Worm (Caenorhabditis elegans): Measurements from ENCODE around the gene F07C6.2.

The F07C6.2 gene

ce11 chrIV:12792494-12792893 lies 1.5 kb downstream of the F07C6.2 start, which contains the start of gene F07C6.6:
Gene F07C6.6, plus strand, starts transcription at chrIV:12792794.
- no peak for TF ChIP-seq unc-39 (tag; optimal IDR thresholded peaks at IDR 0.05)
- no peak for TF ChIP-seq M03D4.4 (tag; optimal IDR thresholded peaks at IDR 0.05)
- no peak for TF ChIP-seq mab-5 (tag; optimal IDR thresholded peaks at IDR 0.05)
- TF ChIP-seq nhr-237 (tag; optimal IDR thresholded peaks at IDR 0.05): no peak
- no peak for TF ChIP-seq ceh-83 (GFP tag; optimal IDR thresholded peaks at IDR 0.05)
- TF ChIP-seq ceh-39 (tag; optimal IDR thresholded peaks at IDR 0.05): no peak
- no peak for TF ChIP-seq pha-4 (tag; optimal IDR thresholded peaks at IDR 0.05)
- no peak for TF ChIP-seq bed-3 (GFP tag; optimal IDR thresholded peaks at IDR 0.05)
- TF ChIP-seq snpc-4 (tag; optimal IDR thresholded peaks at IDR 0.05): no peak
- no peak for TF ChIP-seq nhr-76 (tag; optimal IDR thresholded peaks at IDR 0.05)
- TF ChIP-seq blmp-1 (tag; optimal IDR thresholded peaks at IDR 0.05): no peak
- TF ChIP-seq nhr-2 (tag; optimal IDR thresholded peaks at IDR 0.05): no peak

- TF ChIP-seq ceh-43 (GFP tag; optimal IDR thresholded peaks at IDR 0.05) (no peak), lin-32 (GFP tag; optimal IDR thresholded peaks at IDR 0.05) (no peak), ces-1 (GFP tag; optimal IDR thresholded peaks at IDR 0.05) (no peak), unc-120 (tag; optimal IDR thresholded peaks at IDR 0.05; ENCODE audit: poor library complexity, severe bottlenecking) (no peak), elt-1 (tag; optimal IDR thresholded peaks at IDR 0.05; ENCODE audit: borderline replicate concordance, insufficient read depth) (no peak), ceh-39 (tag; optimal IDR thresholded peaks at IDR 0.05) (no peak), mab-5 (tag; optimal IDR thresholded peaks at IDR 0.05) (no peak), nhr-28 (tag; optimal IDR thresholded peaks at IDR 0.05) (no peak), zip-8 (tag; optimal IDR thresholded peaks at IDR 0.05) (no peak), flh-1 (GFP tag; optimal IDR thresholded peaks at IDR 0.05) (no peak), ceh-83 (GFP tag; optimal IDR thresholded peaks at IDR 0.05) (no peak), unc-62 (GFP tag; optimal IDR thresholded peaks at IDR 0.05) (no peak), hlh-1 (tag; optimal IDR thresholded peaks at IDR 0.05) (no peak), blmp-1 (tag; optimal IDR thresholded peaks at IDR 0.05) (no peak), nhr-12 (tag; optimal IDR thresholded peaks at IDR 0.05) (no peak)
Measured at ce11 chrIV:12793621-12794020, 2.6 kb downstream of the F07C6.2 start, which contains the start of gene pin-2. Gene pin-2, plus strand, starts transcription at chrIV:12793847.

ce11 chrIV:12795371-12795936 lies 4.5 kb downstream of the F07C6.2 start:
- TF ChIP-seq tbx-8 (GFP tag; optimal IDR thresholded peaks at IDR 0.05): no peak
- no peak for TF ChIP-seq cnd-1 (tag; optimal IDR thresholded peaks at IDR 0.05)
- TF ChIP-seq pha-4 (tag; optimal IDR thresholded peaks at IDR 0.05): no peak
- no peak for TF ChIP-seq ceh-83 (GFP tag; optimal IDR thresholded peaks at IDR 0.05)
- TF ChIP-seq nhr-237 (tag; optimal IDR thresholded peaks at IDR 0.05): no peak
- no peak for TF ChIP-seq snpc-4 (tag; optimal IDR thresholded peaks at IDR 0.05)
- no peak for TF ChIP-seq mls-2 (tag; optimal IDR thresholded peaks at IDR 0.05)
- TF ChIP-seq mep-1 (tag; optimal IDR thresholded peaks at IDR 0.05): no peak

ce11 chrIV:12796811-12797210 lies 5.8 kb downstream of the F07C6.2 start:
- TF ChIP-seq pha-4 (tag; optimal IDR thresholded peaks at IDR 0.05): no peak
- TF ChIP-seq lsy-2 (tag; optimal IDR thresholded peaks at IDR 0.05): no peak
- no peak for TF ChIP-seq ham-2 (GFP tag; optimal IDR thresholded peaks at IDR 0.05)
- TF ChIP-seq elt-1 (tag; optimal IDR thresholded peaks at IDR 0.05; ENCODE audit: borderline replicate concordance, insufficient read depth): no peak
- TF ChIP-seq ceh-83 (GFP tag; optimal IDR thresholded peaks at IDR 0.05): no peak
- no peak for TF ChIP-seq lin-32 (GFP tag; optimal IDR thresholded peaks at IDR 0.05)
- no peak for TF ChIP-seq sem-2 (GFP tag; optimal IDR thresholded peaks at IDR 0.05)
- TF ChIP-seq blmp-1 (tag; optimal IDR thresholded peaks at IDR 0.05): no peak
- TF ChIP-seq elt-3 (tag; optimal IDR thresholded peaks at IDR 0.05): no peak
- TF ChIP-seq M03D4.4 (tag; optimal IDR thresholded peaks at IDR 0.05): no peak
- TF ChIP-seq bed-3 (GFP tag; optimal IDR thresholded peaks at IDR 0.05): no peak
- TF ChIP-seq nhr-237 (tag; optimal IDR thresholded peaks at IDR 0.05): no peak
- no peak for TF ChIP-seq ces-1 (GFP tag; optimal IDR thresholded peaks at IDR 0.05)

- TF ChIP-seq M03D4.4 (tag; optimal IDR thresholded peaks at IDR 0.05): no peak
- TF ChIP-seq elt-3 (tag; optimal IDR thresholded peaks at IDR 0.05): no peak
- no peak for TF ChIP-seq nhr-76 (tag; optimal IDR thresholded peaks at IDR 0.05)
Measured at ce11 chrIV:12805595-12805994, 14.6 kb downstream of the F07C6.2 start, which contains the start of gene F07C6.4. Gene F07C6.4, plus strand, starts transcription at chrIV:12805924.
